Worm (Caenorhabditis elegans) whole organism, mixed stage, embryonic: Measurements from ENCODE around the gene cest-1.2.

Source experiments
- blmp-1 ChIP-seq: fragments of 150-350 bp; optimal IDR thresholded peaks from 2 replicates; lab custom pipeline; 2014; ENCODE audit warnings: missing biosample characterization, missing genetic modification characterization
- elt-1 ChIP-seq: sonication (generic microtip); optimal IDR thresholded peaks from 2 replicates; lab custom pipeline; 2017; ENCODE audit warnings: missing genetic modification characterization, mild to moderate bottlenecking, missing compliant biosample characterization, antibody characterized with exemption, moderate library complexity, borderline replicate concordance; ENCODE audit not compliant: insufficient read depth
- elt-3 ChIP-seq: fragments of 150-350 bp; optimal IDR thresholded peaks from 2 replicates; lab custom pipeline; 2014; ENCODE audit warnings: missing biosample characterization, missing genetic modification characterization
- ham-2 ChIP-seq: fragments of 200-800 bp; sonication (Bioruptor generic); optimal IDR thresholded peaks from 2 replicates; lab custom pipeline; 2018; ENCODE audit warnings: mild to moderate bottlenecking, missing genetic modification characterization, missing compliant biosample characterization
- lin-13 ChIP-seq: fragments of 150-350 bp; optimal IDR thresholded peaks from 2 replicates; lab custom pipeline; 2014; ENCODE audit warnings: missing biosample characterization, missing genetic modification characterization
- lsy-2 ChIP-seq: fragments of 150-350 bp; optimal IDR thresholded peaks from 2 replicates; lab custom pipeline; 2014; ENCODE audit warnings: missing biosample characterization, missing genetic modification characterization
- mab-5 ChIP-seq: fragments of 150-350 bp; optimal IDR thresholded peaks from 2 replicates; lab custom pipeline; 2014; ENCODE audit warnings: missing biosample characterization, missing genetic modification characterization
- mls-2 ChIP-seq: sonication (generic microtip); optimal IDR thresholded peaks from 2 replicates; lab custom pipeline; 2016; ENCODE audit warnings: mild to moderate bottlenecking, missing genetic modification characterization, moderate library complexity, missing compliant biosample characterization
- nhr-28 ChIP-seq: fragments of 150-350 bp; optimal IDR thresholded peaks from 2 replicates; lab custom pipeline; 2014; ENCODE audit warnings: missing biosample characterization, missing genetic modification characterization
- snpc-4 ChIP-seq: fragments of 150-350 bp; optimal IDR thresholded peaks from 2 replicates; lab custom pipeline; 2014; ENCODE audit warnings: missing biosample characterization, missing genetic modification characterization
- unc-39 ChIP-seq: fragments of 150-350 bp; optimal IDR thresholded peaks from 2 replicates; lab custom pipeline; 2014; ENCODE audit warnings: missing biosample characterization, missing genetic modification characterization
- ztf-11 ChIP-seq: fragments of 150-350 bp; optimal IDR thresholded peaks from 2 replicates; lab custom pipeline; 2014; ENCODE audit warnings: missing biosample characterization, missing genetic modification characterization

DNA sequence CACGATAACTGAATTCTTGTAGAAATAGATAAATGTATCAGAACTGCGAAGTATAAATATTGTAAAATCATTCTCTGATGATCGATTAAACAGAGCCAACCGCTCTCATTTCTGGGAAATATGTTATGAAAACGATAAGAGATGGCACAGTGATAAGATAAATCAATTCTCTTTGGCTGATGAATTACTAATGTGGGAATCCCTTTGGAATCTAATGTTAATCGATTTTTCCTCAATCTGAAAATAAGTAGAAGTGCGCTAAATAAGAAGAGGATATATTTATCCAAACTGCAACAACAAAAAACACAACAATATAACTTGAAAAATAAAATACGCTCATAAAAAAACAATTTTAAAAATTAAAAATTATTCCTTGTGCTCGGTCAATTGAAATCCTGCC, 22.2 kb upstream of the cest-1.2 start, which contains the start of gene cest-2.3:
- TF ChIP-seq nhr-28 (no peak), lin-13 (tag; lab: Kevin White, UChicago) (no peak), lsy-2 (tag; lab: Kevin White, UChicago) (no peak), mab-5 (tag; lab: Kevin White, UChicago) (no peak), elt-3 (no peak), snpc-4 (tag; lab: Kevin White, UChicago) (no peak), unc-39 (tag; lab: Kevin White, UChicago) (no peak), elt-1 (tag; lab: Kevin White, UChicago) (no peak), ham-2 (GFP tag; lab: Kevin White, UChicago) (no peak), blmp-1 (tag; lab: Kevin White, UChicago) (no peak), ztf-11 (tag; lab: Kevin White, UChicago) (no peak), mls-2 (tag; lab: Kevin White, UChicago) (no peak)
